Fruit fly (Drosophila melanogaster) whole organism, wandering third instar larva: ENCODE measurements around the gene Syp.

Source experiments
- Abd-B ChIP-seq: fragments of >200 bp; optimal IDR thresholded peaks from 2 replicates; lab custom pipeline; 2017; ENCODE audit warnings: missing biosample characterization, missing genetic modification characterization
- CG32264 ChIP-seq: fragments of 200-800 bp; sonication (Bioruptor generic); optimal IDR thresholded peaks from 2 replicates; lab custom pipeline; 2016; ENCODE audit warnings: missing biosample characterization, missing genetic modification characterization
- CG9705 ChIP-seq: fragments of 200-800 bp; sonication (Bioruptor generic); optimal IDR thresholded peaks from 2 replicates; lab custom pipeline; 2018; ENCODE audit warnings: missing biosample characterization, mild to moderate bottlenecking, missing genetic modification characterization
- CrebA ChIP-seq: fragments of 200-800 bp; sonication (Bioruptor generic); optimal IDR thresholded peaks from 2 replicates; lab custom pipeline; 2016; ENCODE audit warnings: missing biosample characterization, mild to moderate bottlenecking, missing genetic modification characterization, borderline replicate concordance
- Dfd ChIP-seq: fragments of >200 bp; optimal IDR thresholded peaks from 2 replicates; lab custom pipeline; 2017; ENCODE audit warnings: missing biosample characterization, missing genetic modification characterization
- Dif ChIP-seq: fragments of 200-275, 200-300 bp; sonication (Bioruptor generic); optimal IDR thresholded peaks from 2 replicates; lab custom pipeline; 2018; ENCODE audit warnings: missing biosample characterization, missing genetic modification characterization; ENCODE audit not compliant: partially characterized antibody
- GATAd ChIP-seq: sonication (Bioruptor generic); optimal IDR thresholded peaks from 2 replicates; lab custom pipeline; 2016; ENCODE audit warnings: missing biosample characterization, missing genetic modification characterization
- HLH106 ChIP-seq: fragments of 200-800 bp; optimal IDR thresholded peaks from 3 replicates; lab custom pipeline; 2019; ENCODE audit warnings: missing biosample characterization, mild to moderate bottlenecking, missing genetic modification characterization, moderate library complexity
- Hnf4 ChIP-seq: fragments of 200-800 bp; sonication (Bioruptor generic); optimal IDR thresholded peaks from 2 replicates; lab custom pipeline; 2016; ENCODE audit warnings: missing biosample characterization, mild to moderate bottlenecking, missing genetic modification characterization
- Hr78 ChIP-seq: fragments of >200 bp; optimal IDR thresholded peaks from 2 replicates; lab custom pipeline; 2017; ENCODE audit warnings: missing biosample characterization, missing genetic modification characterization
- Hr83 ChIP-seq: fragments of 200-300 bp; sonication (Bioruptor generic); optimal IDR thresholded peaks from 2 replicates; lab custom pipeline; 2016; ENCODE audit warnings: missing biosample characterization, mild to moderate bottlenecking, missing genetic modification characterization, moderate library complexity; ENCODE audit not compliant: poor library complexity, severe bottlenecking
- Jra ChIP-seq: sonication (Bioruptor generic); optimal IDR thresholded peaks from 2 replicates; lab custom pipeline; 2016; ENCODE audit warnings: missing biosample characterization, missing genetic modification characterization
- Mio ChIP-seq: sonication (Bioruptor generic); optimal IDR thresholded peaks from 2 replicates; lab custom pipeline; 2016; ENCODE audit warnings: missing biosample characterization, missing genetic modification characterization
- Myc ChIP-seq: fragments of >200 bp; optimal IDR thresholded peaks from 2 replicates; lab custom pipeline; 2017
- N ChIP-seq: fragments of >200 bp; optimal IDR thresholded peaks from 2 replicates; lab custom pipeline; 2018; ENCODE audit warnings: missing biosample characterization, missing external identifiers, missing genetic modification characterization
- OdsH ChIP-seq: fragments of 200-800 bp; sonication (Bioruptor generic); optimal IDR thresholded peaks from 2 replicates; lab custom pipeline; 2016; ENCODE audit warnings: missing biosample characterization, mild to moderate bottlenecking, missing genetic modification characterization
- Rel ChIP-seq, 2 experiments: fragments of 200-800 bp; sonication (Bioruptor generic) in 1 of 2; optimal IDR thresholded peaks; 2 replicates in 1 of 2; 3 replicates in 1 of 2; lab custom pipeline; 2016 to 2019; ENCODE audit warnings: mild to moderate bottlenecking in 2 of 2, missing biosample characterization in 2 of 2, missing genetic modification characterization in 2 of 2, moderate library complexity in 1 of 2
- Sp1 ChIP-seq: fragments of 200-800 bp; sonication (Bioruptor generic); optimal IDR thresholded peaks from 3 replicates; lab custom pipeline; 2019; ENCODE audit warnings: missing biosample characterization, mild to moderate bottlenecking, missing genetic modification characterization, moderate library complexity
- Vsx2 ChIP-seq: fragments of 200-300, 225-300 bp; sonication (Bioruptor generic); optimal IDR thresholded peaks from 2 replicates; lab custom pipeline; 2018; ENCODE audit warnings: missing biosample characterization, missing genetic modification characterization; ENCODE audit not compliant: partially characterized antibody
- br ChIP-seq: fragments of 200-800 bp; sonication (Bioruptor generic); optimal IDR thresholded peaks from 2 replicates; lab custom pipeline; 2016; ENCODE audit warnings: missing biosample characterization, missing genetic modification characterization
- brk ChIP-seq: fragments of 200-800 bp; sonication (Bioruptor generic); optimal IDR thresholded peaks from 2 replicates; lab custom pipeline; 2016; ENCODE audit warnings: missing biosample characterization, mild to moderate bottlenecking, missing genetic modification characterization
- dl ChIP-seq, 2 experiments: fragments of 175-275, 200-275 bp in 1 of 2; fragments of 200-275 bp in 1 of 2; sonication (Bioruptor generic); optimal IDR thresholded peaks; lab custom pipeline; 2018; ENCODE audit warnings: mild to moderate bottlenecking in 2 of 2, missing biosample characterization in 2 of 2, missing genetic modification characterization in 2 of 2, moderate library complexity in 2 of 2; ENCODE audit not compliant: partially characterized antibody in 2 of 2, insufficient read depth in 1 of 2
- dmrt93B ChIP-seq: fragments of 200-800 bp; sonication (Bioruptor generic); optimal IDR thresholded peaks from 2 replicates; lab custom pipeline; 2018; ENCODE audit warnings: missing biosample characterization, mild to moderate bottlenecking, missing genetic modification characterization
- dsf ChIP-seq: sonication (Bioruptor generic); optimal IDR thresholded peaks from 2 replicates; lab custom pipeline; 2016; ENCODE audit warnings: missing biosample characterization, missing genetic modification characterization, borderline replicate concordance
- ey ChIP-seq: fragments of 200-800 bp; sonication (Bioruptor generic); optimal IDR thresholded peaks from 2 replicates; lab custom pipeline; 2016; ENCODE audit warnings: missing biosample characterization, missing genetic modification characterization
- foxo ChIP-seq, 2 experiments: fragments of 200-800 bp; sonication (Bioruptor generic); optimal IDR thresholded peaks; 2 replicates in 1 of 2; 3 replicates in 1 of 2; lab custom pipeline; 2016 to 2017; ENCODE audit warnings: missing biosample characterization in 2 of 2, missing genetic modification characterization in 2 of 2
- fru ChIP-seq: fragments of 200-800 bp; sonication (Bioruptor generic); optimal IDR thresholded peaks from 3 replicates; lab custom pipeline; 2016; ENCODE audit warnings: missing biosample characterization, mild to moderate bottlenecking, missing genetic modification characterization
- h ChIP-seq: fragments of 200-800 bp; sonication (Bioruptor generic); optimal IDR thresholded peaks from 3 replicates; lab custom pipeline; 2016; ENCODE audit warnings: missing biosample characterization, mild to moderate bottlenecking, missing genetic modification characterization
- jim ChIP-seq: fragments of 175-275, 200-325 bp; sonication (Bioruptor generic); optimal IDR thresholded peaks from 2 replicates; lab custom pipeline; 2016; ENCODE audit warnings: missing biosample characterization, mild to moderate bottlenecking, missing genetic modification characterization
- lola ChIP-seq: fragments of >200 bp; optimal IDR thresholded peaks from 2 replicates; lab custom pipeline; 2017; ENCODE audit warnings: missing biosample characterization, missing genetic modification characterization
- pan ChIP-seq: fragments of >200 bp; optimal IDR thresholded peaks from 2 replicates; lab custom pipeline; 2017
- psq ChIP-seq: fragments of 200-800 bp; sonication (Bioruptor generic); optimal IDR thresholded peaks from 3 replicates; lab custom pipeline; 2017; ENCODE audit warnings: missing biosample characterization, mild to moderate bottlenecking, missing genetic modification characterization, moderate library complexity
- rgr ChIP-seq: fragments of 200-800 bp; sonication (Bioruptor generic); optimal IDR thresholded peaks from 3 replicates; lab custom pipeline; 2016; ENCODE audit warnings: missing biosample characterization, mild to moderate bottlenecking, missing genetic modification characterization
- sage ChIP-seq: fragments of 200-800 bp; sonication (Bioruptor generic); optimal IDR thresholded peaks from 2 replicates; lab custom pipeline; 2016; ENCODE audit warnings: missing biosample characterization, mild to moderate bottlenecking, missing genetic modification characterization
- sv ChIP-seq: fragments of 200-800 bp; sonication (Bioruptor generic); optimal IDR thresholded peaks from 3 replicates; lab custom pipeline; 2016; ENCODE audit warnings: missing biosample characterization, missing genetic modification characterization
- tai ChIP-seq: sonication (Bioruptor generic); optimal IDR thresholded peaks from 2 replicates; lab custom pipeline; 2016; ENCODE audit warnings: missing biosample characterization, missing genetic modification characterization
- usp ChIP-seq: fragments of >200 bp; optimal IDR thresholded peaks from 2 replicates; lab custom pipeline; 2017; ENCODE audit warnings: missing biosample characterization, missing genetic modification characterization
- woc ChIP-seq: sonication (Bioruptor generic); optimal IDR thresholded peaks from 2 replicates; lab custom pipeline; 2016; ENCODE audit warnings: missing biosample characterization, mild to moderate bottlenecking, missing genetic modification characterization

Gene Syp

DNA sequence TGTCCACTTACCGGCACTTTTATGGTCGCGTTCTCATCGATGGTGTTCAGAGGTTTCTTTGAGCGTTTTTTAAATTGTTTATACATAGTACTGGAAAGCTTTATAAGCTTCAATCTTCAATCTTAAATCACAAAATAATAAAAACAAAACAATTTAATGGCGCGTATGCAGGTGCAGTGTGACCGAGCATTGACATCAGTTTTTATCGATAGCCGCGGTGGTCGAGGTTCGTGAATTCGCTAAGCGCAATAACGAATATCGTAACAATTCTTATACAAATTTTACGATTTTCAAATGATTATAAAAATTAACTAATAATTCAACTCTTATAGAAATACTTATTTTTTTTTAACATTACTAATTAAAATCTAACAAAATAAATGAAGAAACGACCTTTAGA is 59.5 kb downstream of the Syp start, which contains the start of gene Fancd2:
Gene Fancd2 (minus strand): TSS at position 183 of the 400 bp plus-strand sequence.
- TF ChIP-seq jim: no peak
- TF ChIP-seq CrebA: no peak
- peak; percentile 69 for TF ChIP-seq Myc (lab: Kevin White, UChicago)
- TF ChIP-seq Sp1 (GFP tag; lab: Kevin White, UChicago): no peak
- TF ChIP-seq dl (GFP tag; optimal IDR thresholded peaks at IDR 0.05; lab: Kevin White, UChicago; ENCODE audit: insufficient read depth in 1 of 2, partially characterized antibody in 2 of 2): no peak
- no peak for TF ChIP-seq br
- TF ChIP-seq, all 38 proteins: peak for 1

DNA sequence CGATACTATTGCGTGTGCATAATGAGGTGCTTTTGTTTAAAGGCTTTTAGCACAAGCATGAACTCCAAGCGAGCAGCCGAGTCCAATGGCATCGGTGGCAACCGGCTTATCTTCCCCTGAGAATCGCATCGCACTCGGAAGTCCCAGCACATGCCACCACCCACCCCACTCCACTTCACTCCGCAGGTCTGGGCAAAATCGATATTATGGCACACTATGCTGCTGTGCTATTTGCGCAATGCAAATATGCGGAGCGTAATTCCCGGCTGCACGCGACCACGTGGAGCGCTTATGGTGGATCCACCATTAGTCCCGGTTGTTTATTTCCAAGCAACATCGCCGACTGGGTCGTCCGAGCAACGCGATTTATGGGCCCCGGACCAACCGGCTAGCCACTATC is 61.7 kb downstream of the Syp start:
- TF ChIP-seq sage (GFP tag; lab: Kevin White, UChicago) (no peak), dmrt93B (no peak), lola (no peak), CG9705 (GFP tag; lab: Kevin White, UChicago) (no peak), CG32264 (GFP tag; lab: Kevin White, UChicago) (no peak), Rel (GFP tag; optimal IDR thresholded peaks at IDR 0.05; lab: Kevin White, UChicago) (no peak), Rel (tag; optimal IDR thresholded peaks at IDR 0.05; lab: Kevin White, UChicago) (peak; percentile 45), rgr (GFP tag; lab: Kevin White, UChicago) (no peak), HLH106 (no peak), Jra (GFP tag; lab: Kevin White, UChicago) (no peak)

DNA sequence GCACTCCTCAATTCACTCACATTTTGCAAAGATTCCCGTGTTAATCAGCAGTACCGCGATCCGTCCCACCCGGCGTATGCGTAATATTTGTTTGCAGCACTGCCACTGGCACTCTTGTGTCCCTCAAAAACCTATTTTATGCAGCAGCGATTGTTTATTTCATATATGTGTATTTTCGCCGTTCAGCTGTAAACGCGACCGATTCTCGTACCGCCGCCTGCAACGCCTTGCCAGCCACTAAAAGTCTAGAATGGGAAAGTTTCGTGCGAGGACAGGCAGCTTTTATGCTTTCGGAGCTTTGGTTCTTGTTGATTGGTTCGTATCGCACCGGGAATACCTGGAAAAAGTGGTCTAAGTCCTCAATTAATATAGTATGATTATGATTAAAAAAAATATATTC is 62.2 kb downstream of the Syp start, which contains the start of gene CG17270:
Gene CG17270 (minus strand): TSS at position 241 of the 400 bp plus-strand sequence.
- TF ChIP-seq Vsx2: no peak
- no peak for TF ChIP-seq dsf (GFP tag; lab: Kevin White, UChicago)

DNA sequence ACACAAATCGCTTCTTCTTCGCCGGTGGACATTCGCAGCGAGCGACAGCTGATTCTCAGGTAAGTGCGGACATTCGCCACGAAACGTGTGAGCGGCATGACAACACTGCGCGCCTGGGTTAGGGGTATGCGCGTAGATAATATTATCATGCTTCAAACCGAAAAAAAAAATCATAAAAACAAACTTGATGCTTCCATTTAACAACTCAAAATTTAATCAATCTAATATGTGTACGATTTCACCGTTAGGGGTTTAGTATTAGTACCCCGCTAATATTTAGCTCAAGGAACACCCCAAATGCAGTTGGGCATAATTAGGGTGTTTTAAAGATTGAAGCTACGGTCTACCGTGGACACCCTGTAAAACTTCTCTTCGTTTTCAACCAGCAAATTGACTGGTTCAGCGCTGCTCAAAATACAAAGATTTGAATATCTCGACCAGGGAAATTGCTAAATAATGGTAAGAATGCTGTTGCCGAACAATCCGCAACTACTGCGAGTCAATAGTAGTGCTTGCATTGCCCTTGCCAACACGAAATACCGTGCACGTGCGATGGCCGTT is 65.4 kb downstream of the Syp start, which contains the start of the genes CG17271 and RpS20:
Gene CG17271 (minus strand): TSS at position 34 of the 561 bp plus-strand sequence.
Gene RpS20 (plus strand): TSS at position 367 of the 561 bp plus-strand sequence.
- TF ChIP-seq Jra (GFP tag; lab: Kevin White, UChicago) (peak; percentile 91), Mio (GFP tag; lab: Kevin White, UChicago) (peak; percentile 37), dl (GFP tag; optimal IDR thresholded peaks at IDR 0.05; lab: Kevin White, UChicago; ENCODE audit: insufficient read depth in 1 of 2, partially characterized antibody in 2 of 2) (peak in 1 of 2 experiments; percentile 78), ey (GFP tag; lab: Kevin White, UChicago) (peak; percentile 91), GATAd (GFP tag; lab: Kevin White, UChicago) (no peak), br (peak; percentile 87), Dfd (GFP tag; lab: Kevin White, UChicago) (no peak), HLH106 (peak; percentile 78), Abd-B (GFP tag; lab: Kevin White, UChicago) (no peak), fru (GFP tag; lab: Kevin White, UChicago) (peak; percentile 91), Vsx2 (peak; percentile 98), Myc (lab: Kevin White, UChicago) (peak; percentile 61), dmrt93B (peak; percentile 68), CG32264 (GFP tag; lab: Kevin White, UChicago) (peak; percentile 78), dsf (GFP tag; lab: Kevin White, UChicago) (peak; percentile 66), Sp1 (GFP tag; lab: Kevin White, UChicago) (peak; percentile 80), woc (GFP tag; lab: Kevin White, UChicago) (peak; percentile 89), sv (GFP tag; lab: Kevin White, UChicago) (peak; percentile 95), pan (lab: Kevin White, UChicago) (no peak), rgr (GFP tag; lab: Kevin White, UChicago) (peak; percentile 89), CrebA (no peak), lola (no peak), N (no peak), CG9705 (GFP tag; lab: Kevin White, UChicago) (peak; percentile 78), jim (peak; percentile 18), Hr78 (GFP tag; lab: Kevin White, UChicago) (no peak), psq (peak; percentile 67), tai (no peak), Rel (GFP tag; optimal IDR thresholded peaks at IDR 0.05; lab: Kevin White, UChicago) (no peak), Rel (tag; optimal IDR thresholded peaks at IDR 0.05; lab: Kevin White, UChicago) (peak; percentile 74), Hr83 (GFP tag; lab: Kevin White, UChicago) (peak; percentile 87), usp (GFP tag; lab: Kevin White, UChicago) (no peak), Hnf4 (peak; percentile 92), foxo (GFP tag; optimal IDR thresholded peaks at IDR 0.05; lab: Kevin White, UChicago) (peak; percentile 4 to 94), sage (GFP tag; lab: Kevin White, UChicago) (no peak), OdsH (GFP tag; lab: Kevin White, UChicago) (peak; percentile 77), brk (GFP tag; lab: Kevin White, UChicago) (no peak), h (peak; percentile 92), Dif (GFP tag; lab: Kevin White, UChicago) (peak; percentile 89)
